Worm (Caenorhabditis elegans) whole organism, young adult: ENCODE measurements around the gene anmt-1.

ENCODE experiments used
- B0035.1 ChIP-seq: sonication (generic microtip); optimal IDR thresholded peaks from 2 replicates; lab custom pipeline; 2016; ENCODE audit warnings: missing genetic modification characterization, mild to moderate bottlenecking, missing compliant biosample characterization, missing genotype, missing genetic modification reagents
- C06A6.2 ChIP-seq: fragments of 200-800 bp; sonication (Bioruptor generic); conservative IDR thresholded peaks from 2 replicates; pipeline ENCODE4 v1.3.6; 2022; ENCODE audit warnings: missing genetic modification characterization, missing compliant biosample characterization
- F22D6.2 ChIP-seq: sonication (generic microtip); optimal IDR thresholded peaks from 2 replicates; lab custom pipeline; 2016; ENCODE audit warnings: mild to moderate bottlenecking, missing genetic modification characterization, missing compliant biosample characterization
- F33H1.4 ChIP-seq: fragments of 200-800 bp; sonication (Bioruptor generic); IDR thresholded peaks from 2 replicates; pipeline ENCODE4 v1.3.6; 2022; ENCODE audit warnings: missing genetic modification reagents, missing genetic modification characterization, missing compliant biosample characterization
- F37B4.10 ChIP-seq: fragments of 200-800 bp; sonication (Bioruptor generic); IDR thresholded peaks from 2 replicates; pipeline ENCODE4 v1.3.6; 2022; ENCODE audit warnings: missing genetic modification characterization, missing compliant biosample characterization
- F39B2.1 ChIP-seq: fragments of 200-800 bp; sonication (Bioruptor generic); IDR thresholded peaks from 2 replicates; pipeline ENCODE4 v1.3.6; 2022; ENCODE audit warnings: missing genetic modification reagents, missing genetic modification characterization, missing compliant biosample characterization
- F52B5.7 ChIP-seq: sonication (generic microtip); optimal IDR thresholded peaks from 2 replicates; lab custom pipeline; 2016; ENCODE audit warnings: mild to moderate bottlenecking, missing genetic modification characterization, missing compliant biosample characterization
- K12H6.12 ChIP-seq: fragments of 200-800 bp; sonication (Bioruptor generic); optimal IDR thresholded peaks from 2 replicates; lab custom pipeline; 2018; ENCODE audit warnings: mild to moderate bottlenecking, missing genetic modification characterization, missing compliant biosample characterization
- T07F8.4 ChIP-seq: sonication (generic microtip); optimal IDR thresholded peaks from 2 replicates; lab custom pipeline; 2016; ENCODE audit warnings: mild to moderate bottlenecking, missing genetic modification characterization, moderate library complexity, missing compliant biosample characterization
- ZK185.1 ChIP-seq: sonication (generic microtip); optimal IDR thresholded peaks from 2 replicates; lab custom pipeline; 2016; ENCODE audit warnings: mild to moderate bottlenecking, missing genetic modification characterization, missing compliant biosample characterization; ENCODE audit not compliant: poor library complexity, severe bottlenecking
- attf-6 ChIP-seq: fragments of 200-800 bp; sonication (Bioruptor generic); IDR thresholded peaks from 2 replicates; pipeline ENCODE4 v1.3.6; 2022; ENCODE audit warnings: missing genetic modification reagents, missing genetic modification characterization, missing compliant biosample characterization
- bed-1 ChIP-seq: fragments of 200-800 bp; sonication (Bioruptor generic); IDR thresholded peaks from 2 replicates; pipeline ENCODE4 v1.3.6; 2022; ENCODE audit warnings: missing genetic modification reagents, missing genetic modification characterization, missing compliant biosample characterization
- bed-2 ChIP-seq: fragments of 200-800 bp; sonication (Bioruptor generic); IDR thresholded peaks from 2 replicates; pipeline ENCODE4 v1.3.6; 2022; ENCODE audit warnings: missing genetic modification reagents, missing genetic modification characterization, missing compliant biosample characterization
- ceh-100 ChIP-seq: fragments of 200-800 bp; sonication (Bioruptor generic); IDR thresholded peaks from 2 replicates; pipeline ENCODE4 v1.3.6; 2022; ENCODE audit warnings: missing genetic modification reagents, missing genetic modification characterization, missing compliant biosample characterization
- ceh-58 ChIP-seq: fragments of 200-800 bp; sonication (Bioruptor generic); IDR thresholded peaks from 2 replicates; pipeline ENCODE4 v1.3.6; 2022; ENCODE audit warnings: missing genetic modification characterization, missing compliant biosample characterization
- ceh-79 ChIP-seq: sonication (generic microtip); optimal IDR thresholded peaks from 2 replicates; lab custom pipeline; 2017; ENCODE audit warnings: mild to moderate bottlenecking, missing genetic modification characterization, missing compliant biosample characterization
- fkh-3 ChIP-seq: sonication (generic microtip); optimal IDR thresholded peaks from 2 replicates; lab custom pipeline; 2016; ENCODE audit warnings: mild to moderate bottlenecking, missing genetic modification characterization, missing compliant biosample characterization
- him-1 ChIP-seq: sonication (generic microtip); optimal IDR thresholded peaks from 2 replicates; lab custom pipeline; 2016; ENCODE audit warnings: missing genotype, missing genetic modification reagents, missing genetic modification characterization, missing compliant biosample characterization
- hsf-1 ChIP-seq: fragments of 200-800 bp; sonication (Bioruptor generic); IDR thresholded peaks from 2 replicates; pipeline ENCODE4 v1.3.6; 2022; ENCODE audit warnings: missing genetic modification reagents, missing genetic modification characterization, missing compliant biosample characterization
- let-526 ChIP-seq: fragments of 200-800 bp; sonication (Bioruptor generic); IDR thresholded peaks from 2 replicates; pipeline ENCODE4 v1.3.6; 2022; ENCODE audit warnings: missing genetic modification reagents, missing genetic modification characterization, missing compliant biosample characterization
- lin-35 ChIP-seq, 3 experiments: fragments of 150-350 bp in 2 of 3; sonication (generic microtip) in 1 of 3; optimal IDR thresholded peaks; 2 replicates each; lab custom pipeline; 2014 to 2018; ENCODE audit warnings: missing biosample characterization in 3 of 3, missing genetic modification characterization in 3 of 3, missing genetic modification reagents in 3 of 3
- lin-40 ChIP-seq: sonication (generic microtip); optimal IDR thresholded peaks from 2 replicates; lab custom pipeline; 2016; ENCODE audit warnings: missing genetic modification characterization, mild to moderate bottlenecking, missing compliant biosample characterization, missing genotype, missing genetic modification reagents
- mxl-1 ChIP-seq: sonication (generic microtip); optimal IDR thresholded peaks from 2 replicates; lab custom pipeline; 2016; ENCODE audit warnings: missing genetic modification characterization, missing compliant biosample characterization
- nfyb-1 ChIP-seq: fragments of 200-800 bp; sonication (Bioruptor generic); IDR thresholded peaks from 2 replicates; pipeline ENCODE4 v1.3.6; 2022; ENCODE audit warnings: missing genetic modification reagents, missing genetic modification characterization, missing compliant biosample characterization
- nhr-27 ChIP-seq: fragments of 200-800 bp; sonication (Bioruptor generic); optimal IDR thresholded peaks from 2 replicates; lab custom pipeline; 2018; ENCODE audit warnings: mild to moderate bottlenecking, missing genetic modification characterization, moderate library complexity, missing compliant biosample characterization
- nhr-80 ChIP-seq: sonication (generic microtip); optimal IDR thresholded peaks from 2 replicates; lab custom pipeline; 2016; ENCODE audit warnings: missing genetic modification characterization, missing compliant biosample characterization
- pha-4 ChIP-seq: fragments of 150-350 bp; sonication (generic microtip); optimal IDR thresholded peaks from 2 replicates; lab custom pipeline; 2014; ENCODE audit warnings: missing biosample characterization, missing genetic modification reagents, missing genetic modification characterization
- rcor-1 ChIP-seq: fragments of 200-800 bp; sonication (Bioruptor generic); IDR thresholded peaks from 2 replicates; pipeline ENCODE4 v1.3.6; 2022; ENCODE audit warnings: missing genetic modification reagents, missing genetic modification characterization, missing compliant biosample characterization
- rec-8 ChIP-seq, 2 experiments: sonication (generic microtip); optimal IDR thresholded peaks; 2 replicates each; lab custom pipeline; 2016; ENCODE audit warnings: mild to moderate bottlenecking in 2 of 2, missing genetic modification characterization in 2 of 2, missing genetic modification reagents in 2 of 2, missing genotype in 2 of 2, missing biosample characterization in 1 of 2, missing compliant biosample characterization in 1 of 2, moderate library complexity in 1 of 2
- repo-1 ChIP-seq: sonication (generic microtip); optimal IDR thresholded peaks from 2 replicates; lab custom pipeline; 2017; ENCODE audit warnings: mild to moderate bottlenecking, missing genetic modification characterization, missing compliant biosample characterization
- snpc-1.1 ChIP-seq: sonication (generic microtip); optimal IDR thresholded peaks from 2 replicates; lab custom pipeline; 2017; ENCODE audit warnings: missing genetic modification characterization, mild to moderate bottlenecking, missing compliant biosample characterization, antibody characterized with exemption, moderate library complexity, missing genotype, missing genetic modification reagents; ENCODE audit not compliant: insufficient read depth
- snpc-3.4 ChIP-seq: sonication (generic microtip); optimal IDR thresholded peaks from 2 replicates; lab custom pipeline; 2017; ENCODE audit warnings: missing genetic modification characterization, mild to moderate bottlenecking, missing compliant biosample characterization, antibody characterized with exemption, moderate library complexity, missing genotype, missing genetic modification reagents
- snpc-4 ChIP-seq, 5 experiments: fragments of 150-350 bp in 1 of 5; sonication (generic microtip) in 4 of 5; optimal IDR thresholded peaks; 2 replicates each; lab custom pipeline; 2014 to 2018; ENCODE audit warnings: missing genetic modification characterization in 5 of 5, missing biosample characterization in 3 of 5, antibody characterized with exemption in 2 of 5, mild to moderate bottlenecking in 2 of 5, missing compliant biosample characterization in 2 of 5, missing genotype in 2 of 5, moderate library complexity in 2 of 5, missing genetic modification reagents in 1 of 5
- tbp1 ChIP-seq: fragments of 200-800 bp; sonication (Bioruptor generic); optimal IDR thresholded peaks from 2 replicates; lab custom pipeline; 2018; ENCODE audit warnings: mild to moderate bottlenecking, missing genetic modification characterization, missing compliant biosample characterization
- unc-130 ChIP-seq: sonication (generic microtip); optimal IDR thresholded peaks from 2 replicates; lab custom pipeline; 2016; ENCODE audit warnings: missing genetic modification reagents, missing genetic modification characterization, missing compliant biosample characterization
- unc-62 ChIP-seq: fragments of 150-350 bp; optimal IDR thresholded peaks from 2 replicates; lab custom pipeline; 2014; ENCODE audit warnings: missing biosample characterization, missing genetic modification reagents, missing genetic modification characterization
- xnd-1 ChIP-seq: sonication (generic microtip); optimal IDR thresholded peaks from 2 replicates; lab custom pipeline; 2016; ENCODE audit warnings: missing genotype, missing genetic modification reagents, missing genetic modification characterization, missing compliant biosample characterization
- ztf-3 ChIP-seq: fragments of 200-800 bp; sonication (Bioruptor generic); optimal IDR thresholded peaks from 2 replicates; lab custom pipeline; 2018; ENCODE audit warnings: mild to moderate bottlenecking, missing genetic modification characterization, missing compliant biosample characterization

anmt-1 gene

ce11 chrIII:8678371-8678770 is 6.2 kb upstream of the anmt-1 start (continued):
- TF ChIP-seq snpc-4 (GFP tag; optimal IDR thresholded peaks at IDR 0.05; lab: Kevin White, UChicago): peak; percentile 53
- peak in 2 of 4 experiments; percentile 51 for TF ChIP-seq snpc-4 (tag; optimal IDR thresholded peaks at IDR 0.05; lab: Kevin White, UChicago)
- TF ChIP-seq ZK185.1 (tag; lab: Kevin White, UChicago): peak; percentile 93
- peak; percentile 61 for TF ChIP-seq B0035.1 (tag; lab: Kevin White, UChicago)
- peak; percentile 43; the same call in 1 of the 2 replicates for TF ChIP-seq hsf-1
- no peak for TF ChIP-seq nhr-27
- peak; percentile 91 for TF ChIP-seq mxl-1 (tag; lab: Kevin White, UChicago)
- peak; percentile 66 for TF ChIP-seq repo-1 (tag; lab: Kevin White, UChicago)
- peak; percentile 34 for TF ChIP-seq nhr-80 (tag; lab: Kevin White, UChicago)
- TF ChIP-seq let-526 (GFP tag; lab: Robert Waterston, UW): peak; percentile 78
- no peak for TF ChIP-seq bed-1 (GFP tag; lab: Robert Waterston, UW)
- TF ChIP-seq bed-2 (GFP tag; lab: Robert Waterston, UW): no peak
- TF ChIP-seq ceh-100 (GFP tag; lab: Robert Waterston, UW): peak; percentile 55
- peak; percentile 12 for TF ChIP-seq xnd-1 (tag; lab: Kevin White, UChicago)
- TF ChIP-seq ceh-58 (GFP tag; lab: Robert Waterston, UW): no peak
- TF ChIP-seq him-1: no peak
- TF ChIP-seq rec-8 (tag; optimal IDR thresholded peaks at IDR 0.05; lab: Kevin White, UChicago): peak; percentile 42 to 85
- peak; percentile 44 for TF ChIP-seq snpc-1.1
- 0 out of 2 replicates have a peak, but pooled peaks have one; percentile 27 for TF ChIP-seq attf-6
- no peak; the same call in 1 of the 2 replicates for TF ChIP-seq C06A6.2 (GFP tag; lab: Robert Waterston, UW)
- TF ChIP-seq K12H6.12 (tag; lab: Kevin White, UChicago): peak; percentile 63
- peak; percentile 98 for TF ChIP-seq tbp1
- peak; percentile 59 for TF ChIP-seq F52B5.7
- TF ChIP-seq lin-40 (tag; lab: Kevin White, UChicago): peak; percentile 75
- TF ChIP-seq F22D6.2 (tag; lab: Kevin White, UChicago): peak; percentile 45
- no peak for TF ChIP-seq ceh-79 (tag; lab: Kevin White, UChicago)
- TF ChIP-seq snpc-3.4: peak; percentile 53
- TF ChIP-seq pha-4 (tag; lab: Kevin White, UChicago): no peak
- no peak for TF ChIP-seq F39B2.1 (GFP tag; lab: Robert Waterston, UW)
- no peak for TF ChIP-seq F37B4.10
- TF ChIP-seq nfyb-1: peak; percentile 84
- no peak for TF ChIP-seq unc-62
- peak; percentile 38; the same call in 1 of the 2 replicates for TF ChIP-seq F33H1.4 (GFP tag; lab: Robert Waterston, UW)
- TF ChIP-seq lin-35 (GFP tag; optimal IDR thresholded peaks at IDR 0.05; lab: Kevin White, UChicago): peak in 1 of 3 experiments; percentile 76
- no peak for TF ChIP-seq fkh-3 (tag; lab: Kevin White, UChicago)
- TF ChIP-seq ztf-3 (GFP tag; lab: Kevin White, UChicago): no peak
- peak; percentile 65 for TF ChIP-seq T07F8.4 (tag; lab: Kevin White, UChicago)
- peak; percentile 40 for TF ChIP-seq unc-130 (GFP tag; lab: Kevin White, UChicago)
- peak; percentile 60; the same call in 1 of the 2 replicates for TF ChIP-seq rcor-1 (GFP tag; lab: Robert Waterston, UW)
- TF ChIP-seq, all 124 proteins: peak for 87
